Worm (Caenorhabditis elegans) whole organism, L4 larva: Measurements from ENCODE around the gene Y25C1A.8.

Source experiments
- attf-4 ChIP-seq: sonication (generic microtip); optimal IDR thresholded peaks from 3 replicates; lab custom pipeline; 2017; ENCODE audit warnings: missing biosample characterization, missing genetic modification characterization
- daf-12 ChIP-seq: fragments of 150-350 bp; optimal IDR thresholded peaks from 2 replicates; lab custom pipeline; 2014; ENCODE audit warnings: missing biosample characterization, missing genetic modification reagents, missing genetic modification characterization
- egl-27 ChIP-seq: sonication (generic microtip); optimal IDR thresholded peaks from 3 replicates; lab custom pipeline; 2017; ENCODE audit warnings: missing biosample characterization, missing genetic modification reagents, missing genetic modification characterization
- fkh-10 ChIP-seq: fragments of 150-350 bp; optimal IDR thresholded peaks from 2 replicates; lab custom pipeline; 2014; ENCODE audit warnings: missing biosample characterization, missing genetic modification reagents, missing genetic modification characterization
- lir-3 ChIP-seq: sonication (generic microtip); optimal IDR thresholded peaks from 2 replicates; lab custom pipeline; 2016; ENCODE audit warnings: mild to moderate bottlenecking, missing genetic modification characterization, missing compliant biosample characterization
- madf-5 ChIP-seq, 2 experiments: fragments of 200-800 bp; sonication (Bioruptor generic); IDR thresholded peaks; 2 replicates each; pipeline ENCODE4 v1.3.6; 2022; ENCODE audit warnings: missing compliant biosample characterization in 2 of 2, missing genetic modification characterization in 2 of 2
- nhr-25 ChIP-seq: sonication (generic microtip); optimal IDR thresholded peaks from 2 replicates; lab custom pipeline; 2017; ENCODE audit warnings: missing genetic modification characterization, mild to moderate bottlenecking, missing compliant biosample characterization, antibody characterized with exemption, moderate library complexity, borderline replicate concordance; ENCODE audit not compliant: insufficient read depth
- snpc-4 ChIP-seq: fragments of 150-350 bp; optimal IDR thresholded peaks from 2 replicates; lab custom pipeline; 2014; ENCODE audit warnings: missing biosample characterization, missing genetic modification characterization
- unc-39 ChIP-seq: sonication (generic microtip); optimal IDR thresholded peaks from 2 replicates; lab custom pipeline; 2017; ENCODE audit warnings: missing biosample characterization, missing genetic modification characterization
- unc-62 ChIP-seq, 3 experiments: fragments of 150-350 bp in 1 of 3; sonication (generic microtip); optimal IDR thresholded peaks in 2 of 3; peaks in 1 of 3; 1 replicate in 1 of 3; 2 replicates in 2 of 3; lab custom pipeline; 2014 to 2017; ENCODE audit warnings: missing biosample characterization in 3 of 3, missing genetic modification characterization in 3 of 3, missing genetic modification reagents in 3 of 3, missing genotype in 1 of 3
- vab-7 ChIP-seq: fragments of 200-800 bp; sonication (Bioruptor generic); IDR thresholded peaks from 2 replicates; pipeline ENCODE4 v1.3.6; 2022; ENCODE audit warnings: missing genetic modification reagents, missing genetic modification characterization, missing compliant biosample characterization
- zag-1 ChIP-seq: fragments of 150-350 bp; optimal IDR thresholded peaks from 2 replicates; lab custom pipeline; 2014; ENCODE audit warnings: missing biosample characterization, missing genetic modification characterization
- zfp-2 ChIP-seq: sonication (generic microtip); optimal IDR thresholded peaks from 2 replicates; lab custom pipeline; 2016; ENCODE audit warnings: mild to moderate bottlenecking, missing genetic modification characterization, missing compliant biosample characterization
- zfp-3 ChIP-seq: fragments of 200-800 bp; sonication (Bioruptor generic); conservative IDR thresholded peaks from 2 replicates; pipeline ENCODE4 v1.3.6; 2022; ENCODE audit warnings: missing genetic modification reagents, missing genetic modification characterization, missing compliant biosample characterization

DNA sequence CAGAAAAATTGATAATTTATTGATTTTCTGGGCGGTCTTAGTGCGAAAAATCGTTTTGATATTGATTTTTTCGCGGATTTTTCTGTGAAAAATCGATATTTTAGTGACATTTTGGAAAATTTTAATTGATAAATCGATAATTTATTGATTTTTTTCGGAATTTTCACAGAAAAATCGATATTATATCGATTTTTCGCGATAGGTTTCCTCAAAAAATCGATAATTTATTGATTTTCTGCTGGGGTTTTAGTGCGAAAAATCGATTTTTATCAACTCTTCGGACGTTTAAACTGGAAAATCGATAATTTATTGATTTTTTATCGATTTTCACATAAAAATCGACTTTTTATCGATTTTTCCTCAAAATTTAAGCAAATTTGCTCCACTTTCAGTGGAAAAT is 9.3 kb downstream of the Y25C1A.8 start:
- TF ChIP-seq madf-5 (GFP tag; IDR thresholded peaks at IDR 0.05; lab: Robert Waterston, UW) (no peak), attf-4 (tag; lab: Kevin White, UChicago) (no peak), egl-27 (tag; lab: Kevin White, UChicago) (no peak), daf-12 (tag; lab: Kevin White, UChicago) (no peak), zfp-3 (GFP tag; lab: Robert Waterston, UW) (no peak), fkh-10 (GFP tag; lab: Kevin White, UChicago) (no peak), zag-1 (tag; lab: Kevin White, UChicago) (no peak), unc-39 (tag; lab: Kevin White, UChicago) (no peak), nhr-25 (tag; lab: Kevin White, UChicago) (no peak), unc-62 (GFP tag; optimal IDR thresholded peaks at IDR 0.05 in 1 of 2; lab: Kevin White, UChicago) (no peak), unc-62 (tag; optimal IDR thresholded peaks at IDR 0.05; lab: Kevin White, UChicago) (no peak), snpc-4 (tag; lab: Kevin White, UChicago) (no peak), vab-7 (no peak), lir-3 (no peak), zfp-2 (tag; lab: Kevin White, UChicago) (no peak)
